Worm (Caenorhabditis elegans) whole organism, L2 larva: Measurements from ENCODE around the gene eif-2A.

ENCODE experiments used
- R02D3.7 ChIP-seq: fragments of 150-350 bp; optimal IDR thresholded peaks from 2 replicates; lab custom pipeline; 2014; ENCODE audit warnings: missing biosample characterization, missing genetic modification characterization
- fos-1 ChIP-seq: fragments of 150-350 bp; optimal IDR thresholded peaks from 2 replicates; lab custom pipeline; 2014; ENCODE audit warnings: missing biosample characterization, missing genetic modification characterization
- lin-11 ChIP-seq: fragments of 150-350 bp; sonication (generic microtip); optimal IDR thresholded peaks from 2 replicates; lab custom pipeline; 2014; ENCODE audit warnings: missing biosample characterization, missing genetic modification characterization, inconsistent platforms, mixed read lengths
- mbf-1 ChIP-seq: sonication (generic microtip); optimal IDR thresholded peaks from 2 replicates; lab custom pipeline; 2017; ENCODE audit warnings: missing biosample characterization, missing genetic modification characterization
- nhr-237 ChIP-seq: fragments of 150-350 bp; optimal IDR thresholded peaks from 2 replicates; lab custom pipeline; 2014; ENCODE audit warnings: missing biosample characterization, missing genetic modification characterization
- peb-1 ChIP-seq: fragments of 150-350 bp; optimal IDR thresholded peaks from 2 replicates; lab custom pipeline; 2014; ENCODE audit warnings: missing biosample characterization, missing genetic modification characterization
- skn-1 ChIP-seq: sonication (generic microtip); optimal IDR thresholded peaks from 2 replicates; lab custom pipeline; 2017; ENCODE audit warnings: missing biosample characterization, missing genetic modification characterization
- unc-62 ChIP-seq: fragments of 150-350 bp; optimal IDR thresholded peaks from 2 replicates; lab custom pipeline; 2014; ENCODE audit warnings: missing biosample characterization, missing genetic modification reagents, missing genetic modification characterization

The eif-2A gene

ce11 chrII:10464230-10464920 lies 47.8 kb downstream of the eif-2A start, which contains the start of the genes ZK673.6 and sdz-37:
Gene ZK673.6 (minus strand): TSS chrII:10464330.
Gene sdz-37 (plus strand): TSS chrII:10464870.
- TF ChIP-seq unc-62 (GFP tag; lab: Kevin White, UChicago) (no peak), fos-1 (tag; lab: Kevin White, UChicago) (no peak)

ce11 chrII:10466552-10466951 lies 50.0 kb downstream of the eif-2A start, which contains the start of gene tnc-2:
Gene tnc-2 (plus strand): TSS chrII:10466852.
- TF ChIP-seq peb-1 (no peak), R02D3.7 (tag; lab: Kevin White, UChicago) (no peak), unc-62 (GFP tag; lab: Kevin White, UChicago) (no peak), skn-1 (no peak), lin-11 (tag; lab: Kevin White, UChicago) (no peak), nhr-237 (tag; lab: Kevin White, UChicago) (no peak), mbf-1 (tag; lab: Kevin White, UChicago) (no peak)
